Fruit fly (Drosophila melanogaster): ENCODE measurements around the gene CG13917.
A peak's percentile ranks its signal among the peaks of the same experiment; 100 is the strongest.

DNA sequence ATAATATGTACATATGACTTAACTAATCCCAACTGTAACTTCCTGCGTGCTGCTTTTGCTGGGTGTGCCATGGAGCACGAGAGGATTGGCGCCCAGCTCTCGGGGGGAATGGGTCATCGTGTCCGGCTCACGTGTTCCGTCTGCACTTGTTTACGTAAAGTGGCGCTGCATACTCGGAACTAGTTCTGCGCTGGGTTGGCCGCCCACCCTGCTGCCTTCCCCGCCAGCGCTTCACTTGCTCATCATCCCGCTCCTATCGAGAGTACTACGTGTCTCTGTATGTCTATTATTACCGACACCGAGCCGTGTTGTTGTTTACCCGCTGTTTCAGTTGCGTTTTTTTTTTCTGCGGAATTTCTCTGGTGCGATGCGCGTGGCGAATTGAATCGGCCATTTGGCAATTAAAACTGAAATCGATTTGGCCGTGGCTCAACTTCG is 26.8 kb upstream of the CG13917 start:
- TF ChIP-seq CG12768 (GFP tag; optimal IDR thresholded peaks at IDR 0.05) (peak; percentile 19), cic (GFP tag; optimal IDR thresholded peaks at IDR 0.05) (peak; percentile 61), cnc (optimal IDR thresholded peaks at IDR 0.05) (no peak), Clk (GFP tag; optimal IDR thresholded peaks at IDR 0.05) (no peak), tj (GFP tag; optimal IDR thresholded peaks at IDR 0.05) (no peak), CG1620 (GFP tag; optimal IDR thresholded peaks at IDR 0.05) (no peak), Hr96 (GFP tag; optimal IDR thresholded peaks at IDR 0.05) (no peak), CG7045 (GFP tag; optimal IDR thresholded peaks at IDR 0.05) (no peak), toe (GFP tag; optimal IDR thresholded peaks at IDR 0.05) (no peak)
